Worm (Caenorhabditis elegans) whole organism, L2 larva: ENCODE results near the gene ZC239.6.

ENCODE experiments used
- C34F6.9 ChIP-seq: fragments of 150-350 bp; optimal IDR thresholded peaks from 2 replicates; lab custom pipeline; 2014; ENCODE audit warnings: missing biosample characterization, missing genetic modification characterization
- F13H6.1 ChIP-seq: sonication (generic microtip); optimal IDR thresholded peaks from 2 replicates; lab custom pipeline; 2016; ENCODE audit warnings: missing genetic modification characterization, missing compliant biosample characterization
- R02D3.7 ChIP-seq: fragments of 150-350 bp; optimal IDR thresholded peaks from 2 replicates; lab custom pipeline; 2014; ENCODE audit warnings: missing biosample characterization, missing genetic modification characterization
- Y55F3AM.14 ChIP-seq: fragments of 200-800 bp; sonication (Bioruptor generic); optimal IDR thresholded peaks from 2 replicates; lab custom pipeline; 2018; ENCODE audit warnings: mild to moderate bottlenecking, missing genetic modification characterization, missing compliant biosample characterization
- ZK546.5 ChIP-seq: sonication (generic microtip); optimal IDR thresholded peaks from 2 replicates; lab custom pipeline; 2017; ENCODE audit warnings: missing biosample characterization, missing genetic modification characterization
- alr-1 ChIP-seq: fragments of 150-350 bp; optimal IDR thresholded peaks from 2 replicates; lab custom pipeline; 2014; ENCODE audit warnings: missing biosample characterization, missing genetic modification characterization
- aly-2 ChIP-seq: fragments of 150-350 bp; optimal IDR thresholded peaks from 2 replicates; lab custom pipeline; 2014; ENCODE audit warnings: missing biosample characterization, missing genetic modification characterization
- ama-1 ChIP-seq: fragments of 150-350 bp; optimal IDR thresholded peaks from 2 replicates; lab custom pipeline; 2018; ENCODE audit warnings: inconsistent platforms
- blmp-1 ChIP-seq: sonication (generic microtip); optimal IDR thresholded peaks from 2 replicates; lab custom pipeline; 2017; ENCODE audit warnings: missing genetic modification characterization, mild to moderate bottlenecking, missing compliant biosample characterization, antibody characterized with exemption, moderate library complexity; ENCODE audit not compliant: insufficient read depth
- ceh-16 ChIP-seq: fragments of 150-350 bp; optimal IDR thresholded peaks from 2 replicates; lab custom pipeline; 2014; ENCODE audit warnings: missing biosample characterization, missing genetic modification characterization
- ceh-82 ChIP-seq: fragments of 150-350 bp; optimal IDR thresholded peaks from 2 replicates; lab custom pipeline; 2014; ENCODE audit warnings: missing biosample characterization, missing genetic modification characterization
- crh-2 ChIP-seq: sonication (generic microtip); optimal IDR thresholded peaks from 2 replicates; lab custom pipeline; 2017; ENCODE audit warnings: missing biosample characterization, missing genetic modification characterization
- dmd-4 ChIP-seq: sonication (generic microtip); optimal IDR thresholded peaks from 2 replicates; lab custom pipeline; 2017; ENCODE audit warnings: missing biosample characterization, missing genetic modification characterization
- egl-27 ChIP-seq: sonication (generic microtip); optimal IDR thresholded peaks from 3 replicates; lab custom pipeline; 2017; ENCODE audit warnings: missing biosample characterization, missing genetic modification reagents, missing genetic modification characterization
- elt-1 ChIP-seq: fragments of 150-350 bp; optimal IDR thresholded peaks from 2 replicates; lab custom pipeline; 2014; ENCODE audit warnings: missing biosample characterization, missing genetic modification characterization
- elt-3 ChIP-seq: sonication (generic microtip); optimal IDR thresholded peaks from 2 replicates; lab custom pipeline; 2017; ENCODE audit warnings: missing biosample characterization, missing genetic modification characterization
- fos-1 ChIP-seq: fragments of 150-350 bp; optimal IDR thresholded peaks from 2 replicates; lab custom pipeline; 2014; ENCODE audit warnings: missing biosample characterization, missing genetic modification characterization
- gmeb-1 ChIP-seq: fragments of 150-350 bp; optimal IDR thresholded peaks from 2 replicates; lab custom pipeline; 2014; ENCODE audit warnings: missing biosample characterization, missing genetic modification characterization
- lin-13 ChIP-seq: fragments of 150-350 bp; optimal IDR thresholded peaks from 2 replicates; lab custom pipeline; 2014; ENCODE audit warnings: missing biosample characterization, missing genetic modification reagents, missing genetic modification characterization
- lin-39 ChIP-seq: fragments of 150-350 bp; optimal IDR thresholded peaks from 2 replicates; lab custom pipeline; 2014; ENCODE audit warnings: missing biosample characterization, missing genetic modification reagents, missing genetic modification characterization
- lsy-2 ChIP-seq, 2 experiments: fragments of 150-350 bp in 1 of 2; sonication (generic microtip) in 1 of 2; optimal IDR thresholded peaks; 2 replicates each; lab custom pipeline; 2014 to 2017; ENCODE audit warnings: missing biosample characterization in 2 of 2, missing genetic modification characterization in 2 of 2
- mbf-1 ChIP-seq: sonication (generic microtip); optimal IDR thresholded peaks from 2 replicates; lab custom pipeline; 2017; ENCODE audit warnings: missing biosample characterization, missing genetic modification characterization
- nhr-10 ChIP-seq: sonication (generic microtip); optimal IDR thresholded peaks from 2 replicates; lab custom pipeline; 2017; ENCODE audit warnings: missing biosample characterization, missing genetic modification characterization
- nhr-11 ChIP-seq: fragments of 150-350 bp; optimal IDR thresholded peaks from 2 replicates; lab custom pipeline; 2014; ENCODE audit warnings: missing biosample characterization, missing genetic modification characterization
- nhr-12 ChIP-seq: fragments of 150-350 bp; optimal IDR thresholded peaks from 2 replicates; lab custom pipeline; 2014; ENCODE audit warnings: missing biosample characterization, missing genetic modification characterization
- nhr-129 ChIP-seq: fragments of 150-350 bp; optimal IDR thresholded peaks from 2 replicates; lab custom pipeline; 2014; ENCODE audit warnings: missing biosample characterization, missing genetic modification characterization
- nhr-21 ChIP-seq: fragments of 150-350 bp; optimal IDR thresholded peaks from 2 replicates; lab custom pipeline; 2014; ENCODE audit warnings: missing biosample characterization, missing genetic modification characterization
- nhr-237 ChIP-seq: fragments of 150-350 bp; optimal IDR thresholded peaks from 2 replicates; lab custom pipeline; 2014; ENCODE audit warnings: missing biosample characterization, missing genetic modification characterization
- nhr-77 ChIP-seq: fragments of 150-350 bp; optimal IDR thresholded peaks from 2 replicates; lab custom pipeline; 2014; ENCODE audit warnings: missing biosample characterization, missing genetic modification characterization
- sem-4 ChIP-seq: fragments of 150-350 bp; optimal IDR thresholded peaks from 2 replicates; lab custom pipeline; 2014; ENCODE audit warnings: missing biosample characterization, missing genetic modification reagents, missing genetic modification characterization
- skn-1 ChIP-seq: sonication (generic microtip); optimal IDR thresholded peaks from 2 replicates; lab custom pipeline; 2017; ENCODE audit warnings: missing biosample characterization, missing genetic modification characterization
- sma-3 ChIP-seq: sonication (generic microtip); optimal IDR thresholded peaks from 2 replicates; lab custom pipeline; 2016; ENCODE audit warnings: missing genetic modification reagents, missing genetic modification characterization, missing compliant biosample characterization
- sma-9 ChIP-seq, 2 experiments: fragments of 150-350 bp in 1 of 2; sonication (generic microtip) in 1 of 2; optimal IDR thresholded peaks; 2 replicates each; lab custom pipeline; 2014 to 2016; ENCODE audit warnings: missing genetic modification characterization in 2 of 2, mild to moderate bottlenecking in 1 of 2, missing biosample characterization in 1 of 2, missing compliant biosample characterization in 1 of 2, missing genetic modification reagents in 1 of 2, moderate library complexity in 1 of 2
- snpc-4 ChIP-seq: fragments of 150-350 bp; optimal IDR thresholded peaks from 2 replicates; lab custom pipeline; 2014; ENCODE audit warnings: missing biosample characterization, missing genetic modification characterization
- unc-39 ChIP-seq: fragments of 150-350 bp; optimal IDR thresholded peaks from 2 replicates; lab custom pipeline; 2014; ENCODE audit warnings: missing biosample characterization, missing genetic modification characterization
- unc-55 ChIP-seq: fragments of 150-350 bp; sonication (generic microtip); optimal IDR thresholded peaks from 3 replicates; lab custom pipeline; 2014; ENCODE audit warnings: missing biosample characterization, missing genetic modification reagents, missing genetic modification characterization
- zag-1 ChIP-seq: fragments of 150-350 bp; optimal IDR thresholded peaks from 2 replicates; lab custom pipeline; 2014; ENCODE audit warnings: missing biosample characterization, missing genetic modification characterization
- ztf-11 ChIP-seq: sonication (generic microtip); optimal IDR thresholded peaks from 2 replicates; lab custom pipeline; 2017; ENCODE audit warnings: missing biosample characterization, missing genetic modification characterization
- ztf-4 ChIP-seq: fragments of 150-350 bp; optimal IDR thresholded peaks from 2 replicates; lab custom pipeline; 2014; ENCODE audit warnings: missing biosample characterization, missing genetic modification characterization

ZC239.6 gene

DNA sequence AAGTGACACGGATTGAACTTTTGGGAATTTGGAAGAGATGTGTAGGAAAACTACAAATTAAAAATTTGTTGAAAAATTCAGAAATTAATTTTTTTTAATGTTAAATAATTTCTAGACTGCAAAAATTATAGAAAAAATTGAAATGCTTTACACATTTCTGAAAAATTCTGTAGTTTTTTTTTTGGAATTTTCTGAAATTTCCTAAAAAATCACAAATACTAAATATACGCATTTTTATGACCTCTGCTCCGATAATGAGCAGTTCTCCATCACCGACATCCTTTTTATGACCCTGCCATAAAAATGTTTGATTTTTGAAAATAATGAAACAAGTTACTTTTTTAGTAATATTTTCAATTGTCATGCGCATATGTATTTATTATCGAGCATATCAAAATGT lies 35.3 kb downstream of the ZC239.6 start:
- TF ChIP-seq sma-9 (GFP tag; optimal IDR thresholded peaks at IDR 0.05; lab: Kevin White, UChicago) (no peak), sma-9 (tag; optimal IDR thresholded peaks at IDR 0.05; lab: Kevin White, UChicago) (no peak), ceh-82 (tag; lab: Kevin White, UChicago) (no peak), fos-1 (peak; percentile 50), ceh-16 (no peak), nhr-129 (tag; lab: Kevin White, UChicago) (no peak), lin-13 (GFP tag; lab: Kevin White, UChicago) (peak; percentile 6), mbf-1 (no peak)

DNA sequence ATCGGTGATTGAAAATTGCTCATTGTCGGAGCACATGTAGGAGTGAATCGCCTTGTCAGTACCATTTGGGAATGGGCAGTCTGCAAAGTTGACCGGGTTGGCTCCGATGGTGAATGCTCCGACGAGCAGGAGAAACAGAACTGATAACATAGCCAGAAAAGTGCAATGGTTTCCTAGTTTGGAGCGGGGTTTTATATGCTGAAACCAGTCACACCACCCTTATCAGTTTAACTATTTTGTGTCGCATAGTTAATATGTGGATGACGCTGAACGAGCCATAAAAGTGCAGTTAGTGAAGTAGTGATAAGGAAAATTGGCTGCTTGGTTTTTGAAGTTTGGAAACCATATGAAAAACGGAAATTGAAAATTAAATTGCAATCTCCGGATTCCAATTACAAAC lies 36.4 kb downstream of the ZC239.6 start, which contains the start of gene C17F4.7:
TSS of gene C17F4.7 (minus strand) at position 180 of the 400 bp plus-strand sequence.
- peak; percentile 87 for TF ChIP-seq crh-2 (tag; lab: Kevin White, UChicago)
- TF ChIP-seq elt-1 (tag; lab: Kevin White, UChicago): no peak
- TF ChIP-seq gmeb-1: peak; percentile 29
- peak; percentile 2 for TF ChIP-seq F13H6.1
- no peak for TF ChIP-seq ztf-4 (tag; lab: Kevin White, UChicago)
- TF ChIP-seq sma-3: peak; percentile 9
- no peak for TF ChIP-seq nhr-77
- TF ChIP-seq ama-1 (lab: Kevin White, UChicago): no peak
- TF ChIP-seq C34F6.9 (tag; lab: Kevin White, UChicago): no peak
- TF ChIP-seq unc-55 (GFP tag; lab: Kevin White, UChicago): no peak
- TF ChIP-seq nhr-12 (tag; lab: Kevin White, UChicago): no peak
- TF ChIP-seq nhr-237: no peak
- no peak for TF ChIP-seq mbf-1
- no peak for TF ChIP-seq blmp-1 (tag; lab: Kevin White, UChicago)
- TF ChIP-seq sma-9 (GFP tag; optimal IDR thresholded peaks at IDR 0.05; lab: Kevin White, UChicago): peak; percentile 52
- no peak for TF ChIP-seq sma-9 (tag; optimal IDR thresholded peaks at IDR 0.05; lab: Kevin White, UChicago)
- no peak for TF ChIP-seq nhr-10 (tag; lab: Kevin White, UChicago)
- no peak for TF ChIP-seq dmd-4 (tag; lab: Kevin White, UChicago)
- TF ChIP-seq elt-3 (tag; lab: Kevin White, UChicago): no peak
- TF ChIP-seq zag-1: no peak
- TF ChIP-seq nhr-21 (tag; lab: Kevin White, UChicago): no peak
- TF ChIP-seq fos-1: peak; percentile 69
- TF ChIP-seq nhr-11: no peak

DNA sequence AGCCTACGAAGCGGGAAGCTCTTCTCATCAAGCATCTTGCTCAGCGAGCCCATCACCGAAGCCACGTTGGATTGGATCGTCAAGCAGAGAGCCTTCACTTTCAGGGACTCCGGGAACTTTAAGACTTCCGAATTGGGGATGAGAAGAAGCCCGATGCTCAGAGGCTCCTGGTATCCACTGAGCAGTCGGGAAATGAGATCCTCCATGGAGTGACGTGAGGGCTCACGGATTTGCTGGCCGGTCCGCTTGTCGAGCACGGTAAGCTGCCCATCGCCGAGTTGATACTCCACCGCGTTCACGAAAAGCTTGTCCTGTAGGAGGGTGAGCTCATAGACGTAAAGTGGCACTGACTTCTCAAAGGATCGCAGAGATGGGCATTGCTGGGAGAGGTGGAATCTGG lies 38.1 kb downstream of the ZC239.6 start:
- no peak for TF ChIP-seq ztf-11 (tag; lab: Kevin White, UChicago)
- no peak for TF ChIP-seq alr-1
- no peak for TF ChIP-seq Y55F3AM.14 (GFP tag; lab: Kevin White, UChicago)
- TF ChIP-seq egl-27 (tag; lab: Kevin White, UChicago): no peak
- no peak for TF ChIP-seq lin-13 (GFP tag; lab: Kevin White, UChicago)
- TF ChIP-seq mbf-1: no peak
- no peak for TF ChIP-seq nhr-237
- no peak for TF ChIP-seq nhr-77
- TF ChIP-seq lin-39: no peak
- no peak for TF ChIP-seq nhr-21 (tag; lab: Kevin White, UChicago)
- TF ChIP-seq sma-3: no peak
- TF ChIP-seq nhr-10 (tag; lab: Kevin White, UChicago): no peak
- no peak for TF ChIP-seq F13H6.1
- no peak for TF ChIP-seq lsy-2 (tag; optimal IDR thresholded peaks at IDR 0.05; lab: Kevin White, UChicago)
- no peak for TF ChIP-seq blmp-1 (tag; lab: Kevin White, UChicago)
- TF ChIP-seq ceh-82 (tag; lab: Kevin White, UChicago): no peak
- TF ChIP-seq R02D3.7 (tag; lab: Kevin White, UChicago): no peak
- TF ChIP-seq ceh-16: no peak
- no peak for TF ChIP-seq skn-1 (tag; lab: Kevin White, UChicago)
- TF ChIP-seq sem-4: no peak

DNA sequence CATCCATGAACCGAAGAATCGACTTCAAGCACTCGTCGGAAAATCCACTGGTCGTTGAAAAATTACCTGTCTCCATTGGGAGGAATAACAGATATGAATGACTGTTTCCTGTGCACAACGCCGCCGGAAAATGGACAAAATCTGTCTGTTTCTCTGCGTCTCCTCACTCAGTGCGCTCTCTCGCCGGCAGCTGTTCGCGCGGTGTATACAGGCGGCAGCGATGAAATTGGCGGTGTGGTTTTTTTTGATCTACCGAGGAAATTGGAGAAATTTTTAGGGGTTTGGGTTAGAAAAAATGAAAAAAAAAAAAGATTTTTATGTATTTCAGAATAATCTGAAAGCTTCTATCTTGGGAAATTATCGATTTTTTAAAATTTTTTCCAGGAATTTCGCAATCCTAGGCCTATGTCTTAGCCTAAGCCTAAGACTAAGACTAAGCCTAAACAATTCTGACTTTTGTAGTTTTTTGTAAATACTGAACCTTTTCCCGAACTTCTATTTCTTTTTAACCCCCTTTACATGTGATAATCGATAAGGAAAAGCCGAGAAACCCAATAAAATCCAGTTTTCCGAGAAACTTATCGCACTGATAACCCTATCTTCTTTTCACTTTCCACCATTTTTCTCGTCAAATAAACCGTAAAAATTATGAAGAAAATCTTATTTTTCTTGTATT lies 38.8 kb downstream of the ZC239.6 start, which contains the start of the genes fbxc-50 and C17F4.2:
TSS of gene fbxc-50 (minus strand) at position 81 of the 676 bp plus-strand sequence.
TSS of gene C17F4.2 (plus strand) at position 626 of the 676 bp plus-strand sequence.
- no peak for TF ChIP-seq alr-1
- TF ChIP-seq ceh-16: no peak
- TF ChIP-seq egl-27 (tag; lab: Kevin White, UChicago): no peak
- TF ChIP-seq aly-2 (tag; lab: Kevin White, UChicago): no peak
- TF ChIP-seq snpc-4 (tag; lab: Kevin White, UChicago): no peak
- TF ChIP-seq Y55F3AM.14 (GFP tag; lab: Kevin White, UChicago): no peak
- TF ChIP-seq mbf-1: no peak
- no peak for TF ChIP-seq unc-39
- no peak for TF ChIP-seq lin-39
- no peak for TF ChIP-seq nhr-237
- no peak for TF ChIP-seq lin-13 (GFP tag; lab: Kevin White, UChicago)
- no peak for TF ChIP-seq ZK546.5
- no peak for TF ChIP-seq sma-3
